Worm (Caenorhabditis elegans): ENCODE results near the gene mrpl-11.

The mrpl-11 gene

DNA sequence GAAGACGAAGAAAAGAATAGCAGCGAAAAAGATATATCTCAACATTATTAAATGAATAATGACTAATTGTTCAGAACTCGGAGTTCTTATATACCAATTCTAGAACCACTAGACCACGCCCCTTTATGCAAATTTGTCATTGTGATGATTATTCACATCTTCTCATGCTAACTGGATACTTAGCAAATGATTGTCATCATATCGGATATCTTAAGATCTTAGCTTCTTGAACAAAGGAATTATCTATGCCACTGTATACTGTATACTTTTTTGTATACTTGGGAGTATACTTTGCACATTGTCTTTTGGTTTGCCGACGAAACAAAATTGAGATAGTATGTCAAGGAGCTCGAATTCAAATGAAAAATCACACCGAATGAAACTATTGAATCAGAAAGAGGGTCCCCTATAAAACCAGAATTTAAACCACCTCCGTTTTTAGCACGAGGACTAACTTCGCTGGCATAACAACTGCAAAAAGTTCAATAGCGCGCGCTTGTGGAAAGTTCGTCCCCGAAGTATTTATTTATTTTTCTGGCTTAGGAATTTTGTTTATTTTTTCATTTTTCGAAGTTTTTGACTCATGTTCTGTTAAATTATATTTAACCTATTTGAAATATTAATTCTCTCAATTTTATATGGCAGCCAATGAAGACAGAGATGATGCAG, 17.0 kb upstream of the mrpl-11 start, which contains the start of the genes sdz-1 and vps-33.1:
sdz-1 (minus strand) TSS at position 51 of the 669 bp plus-strand sequence.
vps-33.1 (plus strand) TSS at position 639 of the 669 bp plus-strand sequence.
- TF ChIP-seq dao-5 (tag; optimal IDR thresholded peaks at IDR 0.05) (no peak), W03F9.2 (tag; optimal IDR thresholded peaks at IDR 0.05) (no peak), him-1 (tag; optimal IDR thresholded peaks at IDR 0.05) (no peak)

DNA sequence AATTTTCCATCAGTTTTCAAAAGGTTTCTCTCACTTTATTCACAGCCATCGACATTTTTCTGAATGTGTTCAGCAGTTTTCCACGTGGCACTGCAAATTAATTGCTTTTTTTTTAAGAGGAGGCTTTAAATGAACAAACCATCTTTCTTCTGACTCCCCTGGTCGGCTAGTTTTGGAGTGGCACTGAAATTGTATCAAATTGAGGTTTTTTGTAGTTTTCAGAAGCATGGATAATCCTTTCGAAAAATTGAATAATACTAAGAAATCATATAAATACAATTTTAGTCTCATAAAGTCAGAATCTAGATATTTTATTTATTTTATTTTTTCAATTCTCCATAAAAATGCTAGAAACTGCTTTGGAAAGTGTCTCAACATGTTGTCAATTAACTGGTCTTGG, 12.7 kb upstream of the mrpl-11 start, which contains the start of gene B0303.16:
B0303.16 (plus strand) TSS at position 301 of the 400 bp plus-strand sequence.
- no peak for TF ChIP-seq him-1 (tag; optimal IDR thresholded peaks at IDR 0.05)
- TF ChIP-seq dao-5 (tag; optimal IDR thresholded peaks at IDR 0.05): no peak
- TF ChIP-seq W03F9.2 (tag; optimal IDR thresholded peaks at IDR 0.05): no peak

DNA sequence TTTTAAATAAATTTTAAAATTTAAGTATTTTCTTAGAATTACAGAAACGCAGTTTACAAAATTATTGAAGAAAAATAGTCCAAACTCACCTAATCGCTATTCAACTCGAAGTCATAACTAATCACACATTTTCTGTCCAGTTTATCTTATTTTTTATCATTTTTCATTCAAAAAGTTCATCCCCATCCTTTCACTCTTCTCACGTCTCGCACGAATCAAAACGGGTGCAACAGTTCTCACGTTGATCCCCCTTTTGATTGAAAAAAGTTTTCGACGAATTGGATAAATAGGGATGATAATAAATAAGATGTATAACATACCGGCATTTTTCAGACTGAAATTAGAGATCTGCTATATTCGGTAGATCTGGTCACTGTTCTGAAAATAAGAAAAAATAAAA, 7.7 kb upstream of the mrpl-11 start:
- TF ChIP-seq dao-5 (tag; optimal IDR thresholded peaks at IDR 0.05): no peak
- TF ChIP-seq him-1 (tag; optimal IDR thresholded peaks at IDR 0.05): no peak
- no peak for TF ChIP-seq W03F9.2 (tag; optimal IDR thresholded peaks at IDR 0.05)

ce11 chrIII:8710310-8710709, 7.1 kb upstream of the mrpl-11 start, which contains the start of gene B0303.11:
Gene B0303.11 (minus strand): TSS chrIII:8710410.
- no peak for TF ChIP-seq dao-5 (tag; optimal IDR thresholded peaks at IDR 0.05)

- no peak for TF ChIP-seq him-1 (tag; optimal IDR thresholded peaks at IDR 0.05)
- no peak for TF ChIP-seq dao-5 (tag; optimal IDR thresholded peaks at IDR 0.05)
- no peak for TF ChIP-seq W03F9.2 (tag; optimal IDR thresholded peaks at IDR 0.05)
Observed at ce11 chrIII:8712968-8713367, 4.5 kb upstream of the mrpl-11 start.

DNA sequence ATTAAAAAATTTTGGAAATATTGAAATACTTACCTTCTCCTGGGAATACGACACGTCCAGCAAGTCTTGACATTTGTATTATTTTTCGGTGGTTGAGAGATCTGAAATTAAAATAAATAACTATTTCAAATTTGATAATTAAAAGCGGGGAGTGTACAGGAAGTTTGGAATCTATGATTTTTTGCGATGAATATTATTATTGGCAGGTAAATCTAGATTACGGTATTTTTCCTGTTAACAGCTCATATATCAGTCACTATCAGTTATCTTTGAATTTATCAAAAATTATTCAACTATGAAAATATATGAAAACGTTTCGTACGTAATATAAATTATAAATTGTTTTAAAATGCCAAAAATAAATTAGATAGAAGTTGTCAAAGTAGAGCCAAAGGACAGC, 1.4 kb upstream of the mrpl-11 start, which contains the start of gene B0303.14:
B0303.14 (minus strand) TSS at position 101 of the 400 bp plus-strand sequence.
- no peak for TF ChIP-seq W03F9.2 (tag; optimal IDR thresholded peaks at IDR 0.05)
- TF ChIP-seq him-1 (tag; optimal IDR thresholded peaks at IDR 0.05): no peak
- TF ChIP-seq dao-5 (tag; optimal IDR thresholded peaks at IDR 0.05): no peak

ce11 chrIII:8718592-8718991, 1.1 kb downstream of the mrpl-11 start:
- TF ChIP-seq W03F9.2 (tag; optimal IDR thresholded peaks at IDR 0.05) (no peak), dao-5 (tag; optimal IDR thresholded peaks at IDR 0.05) (no peak), him-1 (tag; optimal IDR thresholded peaks at IDR 0.05) (no peak)

ce11 chrIII:8719105-8719504, 1.7 kb downstream of the mrpl-11 start:
- TF ChIP-seq dao-5 (tag; optimal IDR thresholded peaks at IDR 0.05) (no peak), W03F9.2 (tag; optimal IDR thresholded peaks at IDR 0.05) (no peak), him-1 (tag; optimal IDR thresholded peaks at IDR 0.05) (no peak)

DNA sequence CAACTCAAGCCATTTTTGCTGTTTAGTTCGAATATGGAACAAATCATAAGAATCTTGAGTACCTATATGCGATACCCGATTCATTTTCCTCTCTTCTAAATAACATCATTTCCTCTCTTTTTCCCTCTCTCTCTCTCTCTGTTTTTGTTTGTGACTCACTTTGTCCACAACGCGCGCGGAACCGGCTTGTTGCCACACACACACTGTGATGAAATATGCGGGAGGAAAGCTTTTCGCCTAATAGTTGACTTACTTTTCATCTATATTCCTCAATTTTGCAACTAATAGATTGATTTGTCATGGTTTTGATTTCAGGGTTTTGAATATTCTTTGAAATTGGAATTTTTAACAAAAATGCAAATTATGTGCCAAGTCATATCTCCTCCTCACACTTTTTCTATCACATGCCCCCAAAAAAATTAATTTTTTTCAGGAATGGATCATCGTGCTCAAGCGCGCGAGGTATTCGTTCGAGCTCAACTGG, 2.4 kb downstream of the mrpl-11 start, which contains the start of gene hipr-1:
hipr-1 (plus strand) TSS at position 434 of the 484 bp plus-strand sequence.
- no peak for TF ChIP-seq W03F9.2 (tag; optimal IDR thresholded peaks at IDR 0.05)
- no peak for TF ChIP-seq dao-5 (tag; optimal IDR thresholded peaks at IDR 0.05)
- TF ChIP-seq him-1 (tag; optimal IDR thresholded peaks at IDR 0.05): no peak

- TF ChIP-seq W03F9.2 (tag; optimal IDR thresholded peaks at IDR 0.05): no peak
- no peak for TF ChIP-seq dao-5 (tag; optimal IDR thresholded peaks at IDR 0.05)
- no peak for TF ChIP-seq him-1 (tag; optimal IDR thresholded peaks at IDR 0.05)
Observed at ce11 chrIII:8725224-8725623, 7.8 kb downstream of the mrpl-11 start.

- no peak for TF ChIP-seq W03F9.2 (tag; optimal IDR thresholded peaks at IDR 0.05)
- no peak for TF ChIP-seq him-1 (tag; optimal IDR thresholded peaks at IDR 0.05)
- TF ChIP-seq dao-5 (tag; optimal IDR thresholded peaks at IDR 0.05): no peak
Observed at ce11 chrIII:8726019-8726894, 8.8 kb downstream of the mrpl-11 start.

- TF ChIP-seq him-1 (tag; optimal IDR thresholded peaks at IDR 0.05) (no peak), dao-5 (tag; optimal IDR thresholded peaks at IDR 0.05) (no peak), W03F9.2 (tag; optimal IDR thresholded peaks at IDR 0.05) (no peak)
Observed at ce11 chrIII:8731310-8731709, 13.9 kb downstream of the mrpl-11 start, which contains the start of gene ZK370.4. Gene ZK370.4 (minus strand): TSS chrIII:8731410.

DNA sequence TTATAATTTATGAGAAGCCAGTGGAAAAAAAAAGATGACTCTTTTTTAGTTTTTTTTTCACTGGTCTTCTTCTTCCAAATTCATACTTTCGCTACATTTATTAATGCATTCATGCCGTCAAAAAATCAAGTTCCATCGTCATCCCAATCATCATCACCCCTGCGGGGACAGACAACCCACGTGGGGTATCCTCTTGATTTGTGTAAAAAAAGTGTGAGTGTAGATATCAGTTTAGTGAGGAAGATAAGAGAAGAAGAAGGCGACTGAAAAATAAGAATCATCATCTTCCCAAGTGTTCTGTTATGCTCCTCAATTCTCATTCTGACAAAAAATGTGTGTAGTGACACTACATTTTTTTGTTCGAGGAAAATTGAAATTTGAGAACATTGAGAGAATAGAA, 14.5 kb downstream of the mrpl-11 start:
- TF ChIP-seq him-1 (tag; optimal IDR thresholded peaks at IDR 0.05) (no peak), dao-5 (tag; optimal IDR thresholded peaks at IDR 0.05) (no peak), W03F9.2 (tag; optimal IDR thresholded peaks at IDR 0.05) (no peak)

ce11 chrIII:8733237-8733636, 15.8 kb downstream of the mrpl-11 start:
- TF ChIP-seq him-1 (tag; optimal IDR thresholded peaks at IDR 0.05): no peak
- no peak for TF ChIP-seq dao-5 (tag; optimal IDR thresholded peaks at IDR 0.05)
- TF ChIP-seq W03F9.2 (tag; optimal IDR thresholded peaks at IDR 0.05): no peak

Data from whole organism, L4/young adult.